Worm (Caenorhabditis elegans): ENCODE measurements around the gene ZK563.7.
A peak's percentile ranks its signal among the peaks of the same experiment; 100 is the strongest.

ZK563.7 gene

ce11 chrX:3362378-3362777, 17.9 kb upstream of the ZK563.7 start, which contains the start of gene dhs-26:
Gene dhs-26, minus strand, starts transcription at chrX:3362493.
- TF ChIP-seq mdl-1 (tag; optimal IDR thresholded peaks at IDR 0.05) = no peak
- TF ChIP-seq F49E8.2 (tag; optimal IDR thresholded peaks at IDR 0.05; ENCODE audit: borderline replicate concordance) = no peak
- TF ChIP-seq F37D6.2 (tag; optimal IDR thresholded peaks at IDR 0.05) = no peak
- no peak for TF ChIP-seq saeg-2 (GFP tag; IDR thresholded peaks at IDR 0.05)
- peak; percentile 54 for TF ChIP-seq nhr-48 (tag; optimal IDR thresholded peaks at IDR 0.05)
- TF ChIP-seq nhr-28 (tag; optimal IDR thresholded peaks at IDR 0.05) = peak; percentile 82
- peak; percentile 6 for TF ChIP-seq pqm-1 (tag; optimal IDR thresholded peaks at IDR 0.05)
- no peak for TF ChIP-seq ceh-28 (tag; optimal IDR thresholded peaks at IDR 0.05)
- no peak for TF ChIP-seq pha-4 (GFP tag; IDR thresholded peaks at IDR 0.05)
- TF ChIP-seq pha-4 (tag; optimal IDR thresholded peaks at IDR 0.05) = no peak
- no peak for TF ChIP-seq nhr-76 (tag; optimal IDR thresholded peaks at IDR 0.05)
- no peak for TF ChIP-seq jun-1 (tag; optimal IDR thresholded peaks at IDR 0.05)
- no peak for TF ChIP-seq nhr-102 (tag; optimal IDR thresholded peaks at IDR 0.05)
- no peak for TF ChIP-seq ceh-82 (tag; optimal IDR thresholded peaks at IDR 0.05)
- no peak for TF ChIP-seq lin-29 (GFP tag; IDR thresholded peaks at IDR 0.05)
- no peak for TF ChIP-seq spr-1 (tag; optimal IDR thresholded peaks at IDR 0.05)
- TF ChIP-seq nhr-10 (tag; optimal IDR thresholded peaks at IDR 0.05) = no peak
- TF ChIP-seq ceh-62 (tag; optimal IDR thresholded peaks at IDR 0.05) = no peak
- no peak for TF ChIP-seq mxl-3 (GFP tag; optimal IDR thresholded peaks at IDR 0.05)
- TF ChIP-seq nhr-111 (GFP tag; optimal IDR thresholded peaks at IDR 0.05) = no peak
- TF ChIP-seq zip-2 (tag; optimal IDR thresholded peaks at IDR 0.05) = peak; percentile 16
- TF ChIP-seq dmd-6 (GFP tag; IDR thresholded peaks at IDR 0.05) = peak; percentile 92
- peak; percentile 74 for TF ChIP-seq dve-1 (tag; optimal IDR thresholded peaks at IDR 0.05; ENCODE audit: insufficient read depth)
- TF ChIP-seq aha-1 (tag) = no peak
- no peak for TF ChIP-seq D1046.2 (GFP tag; IDR thresholded peaks at IDR 0.05)
- no peak for TF ChIP-seq lin-39 (tag; optimal IDR thresholded peaks at IDR 0.05)
- no peak for TF ChIP-seq F26F4.8 (GFP tag; conservative IDR thresholded peaks at IDR 0.05)
- TF ChIP-seq lin-1 (GFP tag; IDR thresholded peaks at IDR 0.05) = no peak
- no peak for TF ChIP-seq daf-16 (GFP tag; optimal IDR thresholded peaks at IDR 0.05)
- TF ChIP-seq daf-16 (tag; optimal IDR thresholded peaks at IDR 0.05) = peak; percentile 89
- TF ChIP-seq Y105C5A.15 (GFP tag; IDR thresholded peaks at IDR 0.05) = no peak
- TF ChIP-seq madf-9 (GFP tag; conservative IDR thresholded peaks at IDR 0.05) = no peak
- peak; percentile 77 for TF ChIP-seq nhr-77 (tag; optimal IDR thresholded peaks at IDR 0.05)

ce11 chrX:3366782-3367181, 13.5 kb upstream of the ZK563.7 start:
- TF ChIP-seq unc-62 (GFP tag; optimal IDR thresholded peaks at IDR 0.05 in 1 of 2) (peak in 1 of 2 experiments; percentile 88), unc-62 (tag; optimal IDR thresholded peaks at IDR 0.05) (no peak), vab-7 (GFP tag; IDR thresholded peaks at IDR 0.05) (no peak)

- TF ChIP-seq unc-130 (GFP tag; optimal IDR thresholded peaks at IDR 0.05) (no peak), lsy-2 (tag; optimal IDR thresholded peaks at IDR 0.05) (no peak), pha-4 (GFP tag; IDR thresholded peaks at IDR 0.05) (no peak), pha-4 (tag; optimal IDR thresholded peaks at IDR 0.05) (no peak), sdz-12 (GFP tag; optimal IDR thresholded peaks at IDR 0.05) (no peak), snpc-1.2 (GFP tag; IDR thresholded peaks at IDR 0.05) (no peak), jun-1 (tag; optimal IDR thresholded peaks at IDR 0.05) (no peak), Y75B8A.6 (GFP tag; IDR thresholded peaks at IDR 0.05) (no peak), nhr-237 (tag; optimal IDR thresholded peaks at IDR 0.05) (no peak), duxl-1 (tag; optimal IDR thresholded peaks at IDR 0.05; ENCODE audit: poor library complexity) (no peak), unc-62 (GFP tag; optimal IDR thresholded peaks at IDR 0.05 in 1 of 2) (no peak), unc-62 (tag; optimal IDR thresholded peaks at IDR 0.05) (no peak), pqm-1 (tag; optimal IDR thresholded peaks at IDR 0.05) (no peak), ZK337.2 (GFP tag; IDR thresholded peaks at IDR 0.05) (no peak), arid-1 (GFP tag; conservative IDR thresholded peaks at IDR 0.05) (no peak), nhr-25 (tag; optimal IDR thresholded peaks at IDR 0.05; ENCODE audit: borderline replicate concordance, insufficient read depth) (no peak), madf-5 (GFP tag; IDR thresholded peaks at IDR 0.05) (no peak), tag-97 (GFP tag; IDR thresholded peaks at IDR 0.05) (no peak), spr-3 (GFP tag; optimal IDR thresholded peaks at IDR 0.05) (no peak), aha-1 (tag) (no peak), spr-1 (tag; optimal IDR thresholded peaks at IDR 0.05) (no peak), cey-2 (tag; optimal IDR thresholded peaks at IDR 0.05; ENCODE audit: borderline replicate concordance, insufficient read depth) (no peak)
These were observed 11.6 kb upstream of the ZK563.7 start, which contains the start of gene ZK563.2 for ce11 chrX:3368659-3369058. Gene ZK563.2, plus strand, starts transcription at chrX:3368959.

All from whole organism, L4 larva.